Worm (Caenorhabditis elegans) whole organism, young adult: ENCODE results near the gene R05G6.5.

Source experiments
- B0035.1 ChIP-seq: sonication (generic microtip); optimal IDR thresholded peaks from 2 replicates; lab custom pipeline; 2016; ENCODE audit warnings: missing genetic modification characterization, mild to moderate bottlenecking, missing compliant biosample characterization, missing genotype, missing genetic modification reagents
- B0336.3 ChIP-seq: fragments of 200-800 bp; sonication (Bioruptor generic); IDR thresholded peaks from 2 replicates; pipeline ENCODE4 v1.3.6; 2022; ENCODE audit warnings: missing genetic modification characterization, missing compliant biosample characterization
- F33H1.4 ChIP-seq: fragments of 200-800 bp; sonication (Bioruptor generic); IDR thresholded peaks from 2 replicates; pipeline ENCODE4 v1.3.6; 2022; ENCODE audit warnings: missing genetic modification reagents, missing genetic modification characterization, missing compliant biosample characterization
- Y53G8AR.9 ChIP-seq: fragments of 200-800 bp; sonication (Bioruptor generic); conservative IDR thresholded peaks from 2 replicates; pipeline ENCODE4 v1.3.6; 2022; ENCODE audit warnings: missing genetic modification reagents, missing genetic modification characterization, missing compliant biosample characterization
- Y67H2A.10 ChIP-seq: fragments of 200-800 bp; sonication (Bioruptor generic); conservative IDR thresholded peaks from 2 replicates; pipeline ENCODE4 v1.3.6; 2022; ENCODE audit warnings: missing genetic modification reagents, missing genetic modification characterization, missing compliant biosample characterization
- ZK185.1 ChIP-seq: sonication (generic microtip); optimal IDR thresholded peaks from 2 replicates; lab custom pipeline; 2016; ENCODE audit warnings: mild to moderate bottlenecking, missing genetic modification characterization, missing compliant biosample characterization; ENCODE audit not compliant: poor library complexity, severe bottlenecking
- attf-3 ChIP-seq: fragments of 200-800 bp; sonication (Bioruptor generic); conservative IDR thresholded peaks from 2 replicates; pipeline ENCODE4 v1.3.6; 2022; ENCODE audit warnings: missing genetic modification reagents, missing genetic modification characterization, missing compliant biosample characterization
- cebp-1 ChIP-seq, 2 experiments: fragments of 200-800 bp in 1 of 2; sonication (Bioruptor generic) in 1 of 2; sonication (generic microtip) in 1 of 2; IDR thresholded peaks in 1 of 2; optimal IDR thresholded peaks in 1 of 2; 2 replicates each; pipeline versions ENCODE4 v1.3.6 to Lab custom; 2017 to 2022; ENCODE audit warnings: missing compliant biosample characterization in 2 of 2, missing genetic modification characterization in 2 of 2, mild to moderate bottlenecking in 1 of 2, missing genetic modification reagents in 1 of 2, moderate library complexity in 1 of 2
- ceh-40 ChIP-seq: fragments of 200-800 bp; sonication (Bioruptor generic); IDR thresholded peaks from 2 replicates; pipeline ENCODE4 v1.3.6; 2022; ENCODE audit warnings: missing genetic modification characterization, missing compliant biosample characterization
- dpl-1 ChIP-seq: fragments of 150-350 bp; optimal IDR thresholded peaks from 2 replicates; lab custom pipeline; 2014; ENCODE audit warnings: missing biosample characterization, missing genetic modification reagents, missing genetic modification characterization
- efl-1 ChIP-seq: fragments of 150-350 bp; optimal IDR thresholded peaks from 2 replicates; lab custom pipeline; 2014; ENCODE audit warnings: missing biosample characterization, missing genetic modification reagents, missing genetic modification characterization
- him-1 ChIP-seq: sonication (generic microtip); optimal IDR thresholded peaks from 2 replicates; lab custom pipeline; 2016; ENCODE audit warnings: missing genotype, missing genetic modification reagents, missing genetic modification characterization, missing compliant biosample characterization
- hsf-1 ChIP-seq: fragments of 200-800 bp; sonication (Bioruptor generic); IDR thresholded peaks from 2 replicates; pipeline ENCODE4 v1.3.6; 2022; ENCODE audit warnings: missing genetic modification reagents, missing genetic modification characterization, missing compliant biosample characterization
- lag-1 ChIP-seq: fragments of 200-800 bp; sonication (Bioruptor generic); IDR thresholded peaks from 2 replicates; pipeline ENCODE4 v1.3.6; 2022; ENCODE audit warnings: missing genetic modification reagents, missing genetic modification characterization, missing compliant biosample characterization
- lin-35 ChIP-seq, 3 experiments: fragments of 150-350 bp in 2 of 3; sonication (generic microtip) in 1 of 3; optimal IDR thresholded peaks; 2 replicates each; lab custom pipeline; 2014 to 2018; ENCODE audit warnings: missing biosample characterization in 3 of 3, missing genetic modification characterization in 3 of 3, missing genetic modification reagents in 3 of 3
- lin-40 ChIP-seq: sonication (generic microtip); optimal IDR thresholded peaks from 2 replicates; lab custom pipeline; 2016; ENCODE audit warnings: missing genetic modification characterization, mild to moderate bottlenecking, missing compliant biosample characterization, missing genotype, missing genetic modification reagents
- lin-54 ChIP-seq: fragments of 200-800 bp; sonication (Bioruptor generic); optimal IDR thresholded peaks from 2 replicates; lab custom pipeline; 2018; ENCODE audit warnings: mild to moderate bottlenecking, missing genetic modification characterization, missing compliant biosample characterization
- lsl-1 ChIP-seq: fragments of 200-800 bp; sonication (Bioruptor generic); optimal IDR thresholded peaks from 2 replicates; lab custom pipeline; 2018; ENCODE audit warnings: mild to moderate bottlenecking, missing genetic modification characterization, moderate library complexity, missing compliant biosample characterization
- madf-3 ChIP-seq: fragments of 200-800 bp; sonication (Bioruptor generic); IDR thresholded peaks from 2 replicates; pipeline ENCODE4 v1.3.6; 2022; ENCODE audit warnings: missing genetic modification reagents, missing genetic modification characterization, missing compliant biosample characterization
- madf-6 ChIP-seq: fragments of 200-800 bp; sonication (Bioruptor generic); IDR thresholded peaks from 2 replicates; pipeline ENCODE4 v1.3.6; 2022; ENCODE audit warnings: missing genetic modification reagents, missing genetic modification characterization, missing compliant biosample characterization
- madf-8 ChIP-seq: fragments of 200-800 bp; sonication (Bioruptor generic); conservative IDR thresholded peaks from 2 replicates; pipeline ENCODE4 v1.3.6; 2022; ENCODE audit warnings: missing genetic modification reagents, missing genetic modification characterization, missing compliant biosample characterization
- mxl-1 ChIP-seq: sonication (generic microtip); optimal IDR thresholded peaks from 2 replicates; lab custom pipeline; 2016; ENCODE audit warnings: missing genetic modification characterization, missing compliant biosample characterization
- nfya-2 ChIP-seq: fragments of 200-800 bp; sonication (Bioruptor generic); IDR thresholded peaks from 2 replicates; pipeline ENCODE4 v1.3.6; 2022; ENCODE audit warnings: missing genetic modification reagents, missing genetic modification characterization, missing compliant biosample characterization
- nfyb-1 ChIP-seq: fragments of 200-800 bp; sonication (Bioruptor generic); IDR thresholded peaks from 2 replicates; pipeline ENCODE4 v1.3.6; 2022; ENCODE audit warnings: missing genetic modification reagents, missing genetic modification characterization, missing compliant biosample characterization
- nhr-90 ChIP-seq: sonication (generic microtip); optimal IDR thresholded peaks from 2 replicates; lab custom pipeline; 2016; ENCODE audit warnings: missing genotype, mild to moderate bottlenecking, missing genetic modification characterization, missing compliant biosample characterization
- pbrm-1 ChIP-seq: fragments of 200-800 bp; sonication (Bioruptor generic); IDR thresholded peaks from 2 replicates; pipeline ENCODE4 v1.3.6; 2022; ENCODE audit warnings: missing genetic modification reagents, missing genetic modification characterization, missing compliant biosample characterization
- rpc-1 ChIP-seq, 2 experiments: fragments of 150-350 bp in 1 of 2; sonication (generic microtip) in 1 of 2; optimal IDR thresholded peaks; 2 replicates each; lab custom pipeline; 2014 to 2018; ENCODE audit warnings: missing biosample characterization in 1 of 2, missing genetic modification characterization in 1 of 2, missing genetic modification reagents in 1 of 2, missing genotype in 1 of 2
- snpc-1.3 ChIP-seq: sonication (generic microtip); optimal IDR thresholded peaks from 2 replicates; lab custom pipeline; 2017; ENCODE audit warnings: missing genetic modification characterization, mild to moderate bottlenecking, missing compliant biosample characterization, antibody characterized with exemption, moderate library complexity, missing genotype, missing genetic modification reagents; ENCODE audit not compliant: insufficient read depth
- snpc-3.4 ChIP-seq: sonication (generic microtip); optimal IDR thresholded peaks from 2 replicates; lab custom pipeline; 2017; ENCODE audit warnings: missing genetic modification characterization, mild to moderate bottlenecking, missing compliant biosample characterization, antibody characterized with exemption, moderate library complexity, missing genotype, missing genetic modification reagents
- sptf-2 ChIP-seq: fragments of 200-800 bp; sonication (Bioruptor generic); optimal IDR thresholded peaks from 2 replicates; lab custom pipeline; 2018; ENCODE audit warnings: mild to moderate bottlenecking, missing genetic modification characterization, missing compliant biosample characterization
- xnd-1 ChIP-seq: sonication (generic microtip); optimal IDR thresholded peaks from 2 replicates; lab custom pipeline; 2016; ENCODE audit warnings: missing genotype, missing genetic modification reagents, missing genetic modification characterization, missing compliant biosample characterization
- ztf-26 ChIP-seq: sonication (generic microtip); optimal IDR thresholded peaks from 2 replicates; lab custom pipeline; 2017; ENCODE audit warnings: missing genetic modification characterization, missing compliant biosample characterization

R05G6.5 gene

DNA sequence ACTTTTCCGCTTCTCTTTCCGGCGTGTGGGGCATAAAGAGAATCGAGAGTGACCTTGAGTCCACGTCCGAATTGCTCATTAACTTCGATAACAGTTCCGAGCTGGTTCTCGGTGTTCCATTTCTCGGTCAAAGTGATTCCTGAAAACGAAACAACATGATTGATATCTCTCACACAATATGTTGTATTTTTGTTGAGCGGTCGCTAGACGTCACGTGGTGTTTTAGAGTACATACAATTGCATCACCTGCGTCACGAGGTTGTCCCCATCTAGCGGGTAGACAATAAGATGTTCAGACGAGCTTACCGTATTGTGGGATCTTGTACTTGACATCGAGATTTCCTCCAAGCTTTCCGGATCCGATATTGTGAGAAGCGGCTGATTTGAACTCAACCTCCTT, 862 bp upstream of the R05G6.5 start:
- TF ChIP-seq sptf-2 (GFP tag; lab: Kevin White, UChicago) (peak; percentile 0), Y67H2A.10 (GFP tag; lab: Robert Waterston, UW) (0 out of 2 replicates have a peak, but pooled peaks have one; percentile 51), ZK185.1 (tag; lab: Kevin White, UChicago) (peak; percentile 54), pbrm-1 (GFP tag; lab: Robert Waterston, UW) (peak; percentile 37; the same call in 1 of the 2 replicates), cebp-1 (GFP tag; IDR thresholded peaks at IDR 0.05; lab: Robert Waterston, UW) (no peak), cebp-1 (tag; optimal IDR thresholded peaks at IDR 0.05; lab: Kevin White, UChicago) (peak; percentile 57), ceh-40 (0 out of 2 replicates have a peak, but pooled peaks have one; percentile 62), madf-3 (0 out of 2 replicates have a peak, but pooled peaks have one; percentile 54), rpc-1 (optimal IDR thresholded peaks at IDR 0.05; lab: Kevin White, UChicago) (no peak), rpc-1 (tag; optimal IDR thresholded peaks at IDR 0.05; lab: Kevin White, UChicago) (no peak), ztf-26 (tag; lab: Kevin White, UChicago) (no peak), Y53G8AR.9 (peak; percentile 47; the same call in 1 of the 2 replicates), madf-8 (no peak), lin-40 (tag; lab: Kevin White, UChicago) (peak; percentile 35), lin-54 (peak; percentile 21)

DNA sequence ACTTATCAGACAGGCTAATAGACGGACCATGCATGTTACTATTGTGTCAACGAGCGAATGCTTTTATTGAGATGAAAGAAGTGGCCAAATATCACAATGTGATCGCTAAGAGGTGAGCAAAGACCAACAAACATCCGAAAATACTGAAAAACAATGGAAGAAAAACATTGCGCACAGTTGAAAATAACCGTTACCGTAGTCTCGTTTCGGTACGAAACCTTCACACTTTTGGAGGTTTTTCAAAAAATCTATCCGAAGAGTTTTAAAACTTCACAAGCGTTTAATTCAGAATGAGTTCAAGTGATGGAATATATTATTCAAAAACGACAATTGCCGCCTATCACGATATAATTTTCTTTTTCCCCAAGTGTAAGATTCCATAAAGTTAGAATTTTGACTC, 683 bp downstream of the R05G6.5 start:
- peak; percentile 53 for TF ChIP-seq lin-54
- peak; percentile 16 for TF ChIP-seq him-1 (tag; lab: Kevin White, UChicago)
- TF ChIP-seq efl-1 (GFP tag; lab: Kevin White, UChicago): peak; percentile 51
- TF ChIP-seq xnd-1 (tag; lab: Kevin White, UChicago): peak; percentile 6
- peak; percentile 35; the same call in 1 of the 2 replicates for TF ChIP-seq attf-3 (GFP tag; lab: Robert Waterston, UW)
- TF ChIP-seq mxl-1 (tag; lab: Kevin White, UChicago): no peak
- TF ChIP-seq F33H1.4 (GFP tag; lab: Robert Waterston, UW): peak; percentile 80
- TF ChIP-seq dpl-1: peak; percentile 40
- TF ChIP-seq hsf-1 (GFP tag; lab: Robert Waterston, UW): no peak
- TF ChIP-seq lag-1 (GFP tag; lab: Robert Waterston, UW): no peak
- peak; percentile 54; the same call in 1 of the 2 replicates for TF ChIP-seq madf-6 (GFP tag; lab: Robert Waterston, UW)
- TF ChIP-seq lsl-1 (GFP tag; lab: Kevin White, UChicago): peak; percentile 79

DNA sequence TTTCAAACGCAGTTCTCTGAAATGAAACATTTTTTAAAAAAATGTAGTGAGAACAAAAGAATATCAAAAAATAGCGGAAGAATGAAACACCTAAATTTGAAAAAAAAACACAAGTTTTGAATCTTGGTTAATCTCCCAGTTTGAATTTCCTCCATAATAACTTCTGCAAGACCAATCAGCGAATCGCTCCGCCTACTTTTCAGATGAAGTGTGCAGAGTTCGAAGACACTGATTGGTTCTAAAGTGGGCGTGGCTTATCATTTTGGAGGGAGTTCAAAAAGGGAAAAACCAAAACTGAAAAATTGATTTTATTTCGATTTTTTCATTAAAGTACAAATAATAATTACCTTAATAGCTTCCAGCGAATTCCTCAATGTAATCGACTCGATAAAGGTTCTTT, 2.7 kb downstream of the R05G6.5 start:
- TF ChIP-seq pbrm-1 (GFP tag; lab: Robert Waterston, UW) (no peak), efl-1 (GFP tag; lab: Kevin White, UChicago) (peak; percentile 18), snpc-3.4 (tag; lab: Kevin White, UChicago) (peak; percentile 14), lin-35 (GFP tag; optimal IDR thresholded peaks at IDR 0.05; lab: Kevin White, UChicago) (no peak), B0035.1 (no peak), B0336.3 (GFP tag; lab: Robert Waterston, UW) (no peak), nhr-90 (no peak), snpc-1.3 (tag; lab: Kevin White, UChicago) (peak; percentile 4), nfyb-1 (GFP tag; lab: Robert Waterston, UW) (peak; percentile 97), nfya-2 (0 out of 2 replicates have a peak, but pooled peaks have one; percentile 80)
